Worm (Caenorhabditis elegans): ENCODE results near the gene Y37E11AL.3.

The Y37E11AL.3 gene

DNA sequence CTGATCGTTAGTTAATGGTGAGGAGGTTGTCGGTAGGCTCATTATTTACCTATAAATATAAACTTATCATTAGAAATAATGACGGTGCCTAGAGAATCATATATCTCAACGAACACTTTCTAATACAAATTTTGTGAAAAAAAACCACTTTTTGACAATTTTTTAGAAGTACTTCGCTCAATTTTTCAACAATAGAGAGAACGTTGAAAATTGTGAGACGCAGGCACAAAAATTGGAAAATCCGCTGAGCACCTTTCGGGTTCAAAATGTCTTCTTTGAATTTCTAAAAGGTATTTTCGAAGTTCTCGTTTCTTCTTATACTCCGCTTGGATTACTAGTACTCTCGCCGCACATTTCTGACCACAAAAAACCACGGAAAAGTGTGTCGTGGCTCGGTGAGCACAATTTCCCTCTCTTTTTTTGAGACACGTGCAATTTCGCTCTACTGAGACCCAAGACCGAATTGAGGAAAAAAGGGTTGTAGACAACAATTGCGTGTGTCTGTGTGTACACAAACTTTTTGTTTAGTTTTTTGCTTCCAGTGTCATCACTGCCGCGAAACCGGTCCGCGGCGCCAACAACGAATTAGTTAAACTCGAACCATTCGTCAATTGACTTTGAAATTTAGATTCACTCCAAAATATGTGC, 46.2 kb downstream of the Y37E11AL.3 start, which contains the start of gene nape-1 (continued):
- TF ChIP-seq ceh-28 (tag; optimal IDR thresholded peaks at IDR 0.05) (no peak), nhr-28 (tag; optimal IDR thresholded peaks at IDR 0.05) (no peak), jun-1 (tag; optimal IDR thresholded peaks at IDR 0.05) (no peak), fos-1 (tag; optimal IDR thresholded peaks at IDR 0.05) (no peak), skn-1 (tag; optimal IDR thresholded peaks at IDR 0.05) (no peak), nhr-11 (tag; optimal IDR thresholded peaks at IDR 0.05) (no peak), ceh-9 (tag; optimal IDR thresholded peaks at IDR 0.05) (no peak), ama-1 (optimal IDR thresholded peaks at IDR 0.05) (no peak), egl-5 (tag; optimal IDR thresholded peaks at IDR 0.05) (peak; percentile 41), ceh-16 (tag; optimal IDR thresholded peaks at IDR 0.05) (no peak), hmg-11 (tag; optimal IDR thresholded peaks at IDR 0.05) (peak; percentile 42), ceh-82 (tag; optimal IDR thresholded peaks at IDR 0.05) (no peak), lin-39 (tag; optimal IDR thresholded peaks at IDR 0.05) (peak; percentile 46), mdl-1 (tag; optimal IDR thresholded peaks at IDR 0.05) (no peak), unc-62 (GFP tag; optimal IDR thresholded peaks at IDR 0.05) (no peak), lsy-12 (tag; optimal IDR thresholded peaks at IDR 0.05) (no peak), nhr-77 (tag; optimal IDR thresholded peaks at IDR 0.05) (no peak), nhr-76 (tag; optimal IDR thresholded peaks at IDR 0.05) (no peak), snpc-4 (tag; optimal IDR thresholded peaks at IDR 0.05) (no peak), mml-1 (tag; optimal IDR thresholded peaks at IDR 0.05) (no peak)

DNA sequence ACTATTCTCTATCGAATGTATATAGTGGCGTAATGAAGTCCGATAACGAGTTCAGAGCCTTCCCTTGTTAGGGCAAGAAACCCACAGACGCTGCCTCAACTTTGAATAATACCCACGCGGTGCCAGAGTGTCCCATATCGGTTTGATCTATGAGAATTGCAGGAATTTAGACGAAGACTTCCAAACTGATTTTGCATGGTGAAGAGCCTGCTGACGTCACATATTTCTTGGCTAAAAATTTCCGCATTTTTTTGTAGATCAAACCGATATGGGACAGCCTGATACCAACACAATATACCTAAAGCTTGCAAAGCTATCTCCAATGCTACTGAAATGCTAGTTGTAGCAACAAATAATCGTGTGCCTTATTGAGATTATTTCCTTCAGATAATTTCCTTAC, 47.1 kb downstream of the Y37E11AL.3 start:
- TF ChIP-seq mml-1 (tag; optimal IDR thresholded peaks at IDR 0.05) (no peak), nhr-237 (tag; optimal IDR thresholded peaks at IDR 0.05) (no peak), fkh-10 (GFP tag; optimal IDR thresholded peaks at IDR 0.05) (no peak), nhr-43 (tag; optimal IDR thresholded peaks at IDR 0.05; ENCODE audit: poor library complexity, severe bottlenecking) (no peak), egl-5 (tag; optimal IDR thresholded peaks at IDR 0.05) (no peak), ceh-82 (tag; optimal IDR thresholded peaks at IDR 0.05) (no peak), nhr-25 (tag; optimal IDR thresholded peaks at IDR 0.05) (no peak), elt-3 (tag; optimal IDR thresholded peaks at IDR 0.05) (no peak), jun-1 (tag; optimal IDR thresholded peaks at IDR 0.05) (no peak), ceh-28 (tag; optimal IDR thresholded peaks at IDR 0.05) (no peak), lin-39 (tag; optimal IDR thresholded peaks at IDR 0.05) (no peak), zag-1 (tag; optimal IDR thresholded peaks at IDR 0.05) (no peak)

DNA sequence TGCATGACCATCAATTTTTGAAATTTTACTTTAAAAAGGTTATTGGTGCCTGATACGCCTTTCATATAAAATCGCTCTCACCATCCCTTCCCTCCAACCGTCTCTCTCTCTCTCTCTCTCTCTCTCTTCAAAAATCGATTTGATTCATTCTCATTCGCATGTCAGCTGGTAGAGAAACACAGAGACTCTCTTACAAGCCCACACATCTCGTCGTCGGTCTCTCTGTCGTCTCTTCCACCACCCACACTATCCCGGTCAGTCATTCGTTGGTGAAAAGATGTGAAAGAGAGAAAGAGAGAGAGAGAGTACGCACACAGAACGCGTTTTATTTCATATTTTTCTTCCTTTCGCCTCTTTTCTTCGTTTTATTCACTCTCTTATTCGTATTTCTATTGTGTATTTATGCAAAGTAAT, 47.7 kb downstream of the Y37E11AL.3 start:
- TF ChIP-seq fkh-10 (GFP tag; optimal IDR thresholded peaks at IDR 0.05) (no peak), eor-1 (tag; optimal IDR thresholded peaks at IDR 0.05) (no peak), nhr-11 (tag; optimal IDR thresholded peaks at IDR 0.05) (no peak), nhr-76 (tag; optimal IDR thresholded peaks at IDR 0.05) (no peak), jun-1 (tag; optimal IDR thresholded peaks at IDR 0.05) (peak; percentile 85), nhr-23 (tag; optimal IDR thresholded peaks at IDR 0.05) (peak; percentile 75), ceh-82 (tag; optimal IDR thresholded peaks at IDR 0.05) (no peak), ama-1 (optimal IDR thresholded peaks at IDR 0.05) (peak; percentile 31), ztf-4 (tag; optimal IDR thresholded peaks at IDR 0.05) (no peak), R02D3.7 (tag; optimal IDR thresholded peaks at IDR 0.05) (peak; percentile 60), egl-27 (tag; optimal IDR thresholded peaks at IDR 0.05) (no peak), ceh-9 (tag; optimal IDR thresholded peaks at IDR 0.05) (no peak), elt-3 (tag; optimal IDR thresholded peaks at IDR 0.05) (no peak), snpc-4 (tag; optimal IDR thresholded peaks at IDR 0.05) (peak; percentile 36), nfya-1 (tag; optimal IDR thresholded peaks at IDR 0.05; ENCODE audit: insufficient read depth) (peak; percentile 93), nhr-67 (tag; optimal IDR thresholded peaks at IDR 0.05) (no peak), unc-39 (tag; optimal IDR thresholded peaks at IDR 0.05) (no peak), nhr-28 (tag; optimal IDR thresholded peaks at IDR 0.05) (no peak), aly-2 (tag; optimal IDR thresholded peaks at IDR 0.05) (no peak), sea-2 (GFP tag; optimal IDR thresholded peaks at IDR 0.05) (no peak), nhr-25 (tag; optimal IDR thresholded peaks at IDR 0.05) (peak; percentile 88), pqm-1 (tag; optimal IDR thresholded peaks at IDR 0.05) (peak; percentile 72), nhr-43 (tag; optimal IDR thresholded peaks at IDR 0.05; ENCODE audit: poor library complexity, severe bottlenecking) (peak; percentile 51), ceh-16 (tag; optimal IDR thresholded peaks at IDR 0.05) (no peak), fkh-2 (tag; optimal IDR thresholded peaks at IDR 0.05) (no peak), fos-1 (tag; optimal IDR thresholded peaks at IDR 0.05) (no peak), mml-1 (tag; optimal IDR thresholded peaks at IDR 0.05) (no peak), hmg-11 (tag; optimal IDR thresholded peaks at IDR 0.05) (peak; percentile 90), skn-1 (tag; optimal IDR thresholded peaks at IDR 0.05) (peak; percentile 80), lin-39 (tag; optimal IDR thresholded peaks at IDR 0.05) (peak; percentile 82), nhr-12 (tag; optimal IDR thresholded peaks at IDR 0.05) (no peak), pha-4 (tag; optimal IDR thresholded peaks at IDR 0.05) (peak; percentile 75), daf-12 (tag; optimal IDR thresholded peaks at IDR 0.05) (no peak), nhr-237 (tag; optimal IDR thresholded peaks at IDR 0.05) (no peak), lsy-12 (tag; optimal IDR thresholded peaks at IDR 0.05) (peak; percentile 48), lin-15B (tag; optimal IDR thresholded peaks at IDR 0.05) (peak; percentile 78), elt-1 (tag; optimal IDR thresholded peaks at IDR 0.05) (no peak), zag-1 (tag; optimal IDR thresholded peaks at IDR 0.05) (no peak), nhr-77 (tag; optimal IDR thresholded peaks at IDR 0.05) (peak; percentile 10), elt-2 (tag; optimal IDR thresholded peaks at IDR 0.05) (peak; percentile 66), egl-5 (tag; optimal IDR thresholded peaks at IDR 0.05) (peak; percentile 86), ztf-11 (tag; optimal IDR thresholded peaks at IDR 0.05) (no peak), unc-62 (GFP tag; optimal IDR thresholded peaks at IDR 0.05) (no peak)
